Worm (Caenorhabditis elegans) whole organism, midembryonic: ENCODE results near the gene rabr-4.

Experiments
- cog-1 ChIP-seq: sonication (generic microtip); optimal IDR thresholded peaks from 2 replicates; lab custom pipeline; 2016; ENCODE audit warnings: missing genetic modification characterization, missing compliant biosample characterization
- flt-1 ChIP-seq: fragments of 200-800 bp; sonication (Bioruptor generic); IDR thresholded peaks from 2 replicates; pipeline ENCODE4 v1.3.6; 2022; ENCODE audit warnings: missing genetic modification characterization, missing compliant biosample characterization
- klf-2 ChIP-seq: fragments of 200-800 bp; sonication (Bioruptor generic); conservative IDR thresholded peaks from 2 replicates; pipeline ENCODE4 v1.3.6; 2022; ENCODE audit warnings: missing genetic modification reagents, missing genetic modification characterization, missing compliant biosample characterization
- med-1 ChIP-seq: sonication (generic microtip); optimal IDR thresholded peaks from 2 replicates; lab custom pipeline; 2017; ENCODE audit warnings: missing genetic modification characterization, mild to moderate bottlenecking, missing compliant biosample characterization, antibody characterized with exemption, missing genetic modification reagents; ENCODE audit not compliant: insufficient read depth
- ref-1 ChIP-seq: fragments of 200-800 bp; sonication (Bioruptor generic); conservative IDR thresholded peaks from 2 replicates; pipeline ENCODE4 v1.3.6; 2022; ENCODE audit warnings: missing genetic modification reagents, missing genetic modification characterization, missing compliant biosample characterization
- ztf-23 ChIP-seq: fragments of 200-800 bp; sonication (Bioruptor generic); IDR thresholded peaks from 2 replicates; pipeline ENCODE4 v1.3.6; 2022; ENCODE audit warnings: missing genetic modification reagents, missing genetic modification characterization, missing compliant biosample characterization
- ztf-29 ChIP-seq: fragments of 200-800 bp; sonication (Bioruptor generic); IDR thresholded peaks from 2 replicates; pipeline ENCODE4 v1.3.6; 2022; ENCODE audit warnings: missing genetic modification reagents, missing genetic modification characterization, missing compliant biosample characterization

DNA sequence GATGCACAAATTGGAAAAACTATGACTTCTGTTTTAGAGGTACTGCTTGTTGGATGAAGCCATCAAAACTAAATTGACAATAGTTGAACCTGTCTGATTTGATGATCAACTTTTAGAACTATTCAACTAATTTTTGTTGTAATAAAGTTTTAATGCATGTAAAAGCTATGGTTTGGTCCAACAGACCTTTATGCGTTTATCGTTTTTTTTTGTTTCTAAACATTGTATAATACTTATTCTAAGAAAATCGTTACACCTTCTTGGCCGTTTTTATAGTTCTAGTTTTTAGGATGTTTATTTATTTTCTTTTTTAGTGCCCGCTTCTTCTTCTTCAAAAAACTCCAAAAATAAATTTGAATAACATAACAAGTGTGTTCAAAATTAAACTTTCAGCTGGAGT, 31.0 kb upstream of the rabr-4 start, which contains the start of gene F10A3.12:
- TF ChIP-seq ztf-23 (GFP tag; lab: Robert Waterston, UW) (no peak), ref-1 (GFP tag; lab: Robert Waterston, UW) (no peak), med-1 (GFP tag; lab: Kevin White, UChicago) (no peak), ztf-29 (GFP tag; lab: Robert Waterston, UW) (no peak), cog-1 (no peak), klf-2 (GFP tag; lab: Robert Waterston, UW) (no peak), flt-1 (GFP tag; lab: Robert Waterston, UW) (no peak)
